Fruit fly (Drosophila melanogaster) whole organism: Measurements from ENCODE around the gene lute.

Experiments
- CG8478 ChIP-seq: fragments of >200 bp; optimal IDR thresholded peaks from 2 replicates; lab custom pipeline; 2018; ENCODE audit warnings: inconsistent platforms
- pan ChIP-seq: fragments of >200 bp; optimal IDR thresholded peaks from 2 replicates; lab custom pipeline; 2017
- psq ChIP-seq: fragments of >200 bp; optimal IDR thresholded peaks from 2 replicates; lab custom pipeline; 2017

DNA sequence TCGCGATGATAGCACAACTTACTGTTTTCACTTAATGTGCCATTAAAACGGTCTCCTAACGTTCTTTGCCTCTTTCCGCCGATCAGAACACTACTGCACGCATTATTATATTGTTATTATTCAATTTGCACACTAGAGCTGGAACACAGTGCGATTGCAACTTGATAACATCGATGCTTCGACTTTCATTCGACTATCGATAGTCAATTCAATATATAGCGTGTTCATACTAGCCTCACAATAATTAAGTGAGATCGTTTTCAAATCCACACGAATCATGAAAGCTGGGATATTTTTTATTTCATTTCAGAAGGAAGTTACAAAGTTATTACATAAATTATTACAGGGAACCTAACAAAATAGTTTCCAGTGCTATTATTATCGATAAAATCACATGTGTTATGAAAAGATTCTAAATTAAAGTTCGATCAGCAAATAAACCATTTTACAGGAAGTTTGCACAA, 21.6 kb downstream of the lute start:
- TF ChIP-seq CG8478 (lab: Kevin White, UChicago) = no peak
- TF ChIP-seq psq (lab: Kevin White, UChicago) = no peak
- no peak for TF ChIP-seq pan
